Worm (Caenorhabditis elegans) whole organism, L1 larva: ENCODE results near the gene slc-25A10.
A peak's percentile ranks its signal among the peaks of the same experiment; 100 is the strongest.

ENCODE experiments used
- C04F5.9 ChIP-seq: sonication (generic microtip); optimal IDR thresholded peaks from 2 replicates; lab custom pipeline; 2016; ENCODE audit warnings: missing genetic modification characterization, missing compliant biosample characterization
- C16A3.4 ChIP-seq: fragments of 150-350 bp; optimal IDR thresholded peaks from 2 replicates; lab custom pipeline; 2014; ENCODE audit warnings: missing biosample characterization, missing genetic modification characterization
- C34B4.2 ChIP-seq: sonication (generic microtip); optimal IDR thresholded peaks from 2 replicates; lab custom pipeline; 2017; ENCODE audit warnings: mild to moderate bottlenecking, missing genetic modification characterization, missing compliant biosample characterization
- Y116A8C.19 ChIP-seq: sonication (generic microtip); optimal IDR thresholded peaks from 2 replicates; lab custom pipeline; 2016; ENCODE audit warnings: missing compliant biosample characterization, missing genetic modification characterization, borderline replicate concordance
- blmp-1 ChIP-seq: fragments of 150-350 bp; optimal IDR thresholded peaks from 2 replicates; lab custom pipeline; 2014; ENCODE audit warnings: missing biosample characterization, missing genetic modification characterization
- ceh-63 ChIP-seq: fragments of 200-800 bp; sonication (Bioruptor generic); optimal IDR thresholded peaks from 2 replicates; lab custom pipeline; 2018; ENCODE audit warnings: mild to moderate bottlenecking, missing genetic modification characterization, missing compliant biosample characterization
- ceh-88 ChIP-seq: fragments of 200-800 bp; sonication (Bioruptor generic); IDR thresholded peaks from 2 replicates; pipeline ENCODE4 v1.3.6; 2022; ENCODE audit warnings: missing genetic modification characterization, missing compliant biosample characterization
- dsc-1 ChIP-seq: sonication (generic microtip); optimal IDR thresholded peaks from 2 replicates; lab custom pipeline; 2016; ENCODE audit warnings: mild to moderate bottlenecking, missing genetic modification characterization, missing compliant biosample characterization
- efl-1 ChIP-seq, 4 experiments: fragments of 150-350 bp; optimal IDR thresholded peaks in 3 of 4; peaks in 1 of 4; 1 replicate in 1 of 4; 2 replicates in 3 of 4; lab custom pipeline; 2014; ENCODE audit warnings: missing biosample characterization in 2 of 4, missing genetic modification characterization in 2 of 4, missing genetic modification reagents in 2 of 4
- efl-3 ChIP-seq: fragments of 200-800 bp; sonication (Bioruptor generic); optimal IDR thresholded peaks from 2 replicates; lab custom pipeline; 2018; ENCODE audit warnings: mild to moderate bottlenecking, missing genetic modification characterization, missing compliant biosample characterization
- egl-27 ChIP-seq, 2 experiments: fragments of 150-350 bp in 1 of 2; sonication (generic microtip); optimal IDR thresholded peaks; 3 replicates each; lab custom pipeline; 2017 to 2018; ENCODE audit warnings: missing biosample characterization in 2 of 2, missing genetic modification characterization in 2 of 2, missing genetic modification reagents in 2 of 2
- elt-2 ChIP-seq: sonication (generic microtip); optimal IDR thresholded peaks from 2 replicates; lab custom pipeline; 2016; ENCODE audit warnings: missing genetic modification characterization, mild to moderate bottlenecking, inconsistent platforms, missing compliant biosample characterization, missing genetic modification reagents
- elt-3 ChIP-seq, 6 experiments: fragments of 150-350 bp in 1 of 6; sonication (generic microtip); optimal IDR thresholded peaks; 2 replicates each; lab custom pipeline; 2017 to 2018; ENCODE audit warnings: missing biosample characterization in 6 of 6, missing genetic modification characterization in 6 of 6, inconsistent platforms in 1 of 6
- ets-5 ChIP-seq: fragments of 200-800 bp; sonication (Bioruptor generic); IDR thresholded peaks from 2 replicates; pipeline ENCODE4 v1.3.6; 2022; ENCODE audit warnings: missing genetic modification characterization, missing compliant biosample characterization
- fkh-10 ChIP-seq: sonication (generic microtip); optimal IDR thresholded peaks from 2 replicates; lab custom pipeline; 2017; ENCODE audit warnings: missing biosample characterization, missing genetic modification reagents, missing genetic modification characterization
- fkh-4 ChIP-seq: sonication (generic microtip); optimal IDR thresholded peaks from 2 replicates; lab custom pipeline; 2016; ENCODE audit warnings: missing compliant biosample characterization, missing genetic modification characterization, borderline replicate concordance
- fos-1 ChIP-seq: fragments of 150-350 bp; optimal IDR thresholded peaks from 2 replicates; lab custom pipeline; 2014; ENCODE audit warnings: missing biosample characterization, missing genetic modification characterization
- grh-1 ChIP-seq: fragments of 200-800 bp; sonication (Bioruptor generic); IDR thresholded peaks from 2 replicates; pipeline ENCODE4 v1.3.6; 2022; ENCODE audit warnings: missing genetic modification reagents, missing genetic modification characterization, missing compliant biosample characterization
- hlh-4 ChIP-seq: sonication (generic microtip); optimal IDR thresholded peaks from 2 replicates; lab custom pipeline; 2016; ENCODE audit warnings: mild to moderate bottlenecking, missing genetic modification characterization, missing compliant biosample characterization
- irx-1 ChIP-seq: sonication (generic microtip); optimal IDR thresholded peaks from 2 replicates; lab custom pipeline; 2016; ENCODE audit warnings: missing genetic modification characterization, missing compliant biosample characterization
- lin-14 ChIP-seq: fragments of 200-800 bp; sonication (Bioruptor generic); optimal IDR thresholded peaks from 2 replicates; lab custom pipeline; 2018; ENCODE audit warnings: mild to moderate bottlenecking, missing genetic modification characterization, moderate library complexity, missing compliant biosample characterization
- lin-35 ChIP-seq, 2 experiments: fragments of 150-350 bp; optimal IDR thresholded peaks; 2 replicates each; lab custom pipeline; 2014; ENCODE audit warnings: missing biosample characterization in 2 of 2, missing genetic modification characterization in 2 of 2, missing genetic modification reagents in 2 of 2
- lin-39 ChIP-seq: fragments of 150-350 bp; optimal IDR thresholded peaks from 2 replicates; lab custom pipeline; 2014; ENCODE audit warnings: missing biosample characterization, missing genetic modification reagents, missing genetic modification characterization
- lir-3 ChIP-seq: sonication (generic microtip); optimal IDR thresholded peaks from 2 replicates; lab custom pipeline; 2016; ENCODE audit warnings: mild to moderate bottlenecking, missing genetic modification characterization, moderate library complexity, missing compliant biosample characterization; ENCODE audit not compliant: poor library complexity
- mab-9 ChIP-seq: fragments of 200-800 bp; sonication (Bioruptor generic); IDR thresholded peaks from 2 replicates; pipeline ENCODE4 v1.3.6; 2022; ENCODE audit warnings: missing genetic modification reagents, missing genetic modification characterization, missing compliant biosample characterization
- mep-1 ChIP-seq: fragments of 150-350 bp; optimal IDR thresholded peaks from 2 replicates; lab custom pipeline; 2014; ENCODE audit warnings: missing biosample characterization, missing genetic modification characterization
- nhr-11 ChIP-seq: fragments of 150-350 bp; optimal IDR thresholded peaks from 2 replicates; lab custom pipeline; 2014; ENCODE audit warnings: missing biosample characterization, missing genetic modification characterization
- nhr-19 ChIP-seq: fragments of 200-800 bp; sonication (Bioruptor generic); conservative IDR thresholded peaks from 2 replicates; pipeline ENCODE4 v1.3.6; 2022; ENCODE audit warnings: missing genetic modification characterization, missing compliant biosample characterization
- nhr-20 ChIP-seq: sonication (generic microtip); optimal IDR thresholded peaks from 2 replicates; lab custom pipeline; 2016; ENCODE audit warnings: mild to moderate bottlenecking, missing genetic modification characterization, missing compliant biosample characterization
- nhr-28 ChIP-seq: fragments of 150-350 bp; optimal IDR thresholded peaks from 2 replicates; lab custom pipeline; 2014; ENCODE audit warnings: missing biosample characterization, missing genetic modification characterization
- nhr-47 ChIP-seq: sonication (generic microtip); optimal IDR thresholded peaks from 2 replicates; lab custom pipeline; 2016; ENCODE audit warnings: mild to moderate bottlenecking, missing genetic modification characterization, moderate library complexity, missing compliant biosample characterization
- nhr-76 ChIP-seq: sonication (generic microtip); optimal IDR thresholded peaks from 2 replicates; lab custom pipeline; 2017; ENCODE audit warnings: missing biosample characterization, missing genetic modification characterization
- nhr-77 ChIP-seq: fragments of 150-350 bp; optimal IDR thresholded peaks from 2 replicates; lab custom pipeline; 2014; ENCODE audit warnings: missing biosample characterization, missing genetic modification characterization
- nhr-85 ChIP-seq: sonication (generic microtip); peaks from one replicate; lab custom pipeline; 2016; ENCODE audit warnings: missing genetic modification characterization, inconsistent platforms, missing compliant biosample characterization
- nhr-90 ChIP-seq: sonication (generic microtip); optimal IDR thresholded peaks from 2 replicates; lab custom pipeline; 2016; ENCODE audit warnings: mild to moderate bottlenecking, missing genetic modification characterization, missing compliant biosample characterization; ENCODE audit not compliant: poor library complexity
- pag-3 ChIP-seq: sonication (generic microtip); optimal IDR thresholded peaks from 2 replicates; lab custom pipeline; 2017; ENCODE audit warnings: missing genetic modification characterization, mild to moderate bottlenecking, missing compliant biosample characterization, antibody characterized with exemption, borderline replicate concordance; ENCODE audit not compliant: insufficient read depth
- pqm-1 ChIP-seq: sonication (generic microtip); optimal IDR thresholded peaks from 3 replicates; lab custom pipeline; 2017; ENCODE audit warnings: missing biosample characterization, missing genetic modification characterization
- rnt-1 ChIP-seq: sonication (generic microtip); optimal IDR thresholded peaks from 2 replicates; lab custom pipeline; 2016; ENCODE audit warnings: mild to moderate bottlenecking, missing genetic modification characterization, moderate library complexity, missing compliant biosample characterization
- snpc-4 ChIP-seq: fragments of 150-350 bp; optimal IDR thresholded peaks from 2 replicates; lab custom pipeline; 2014; ENCODE audit warnings: missing biosample characterization, missing genetic modification characterization
- snu-23 ChIP-seq: sonication (generic microtip); optimal IDR thresholded peaks from 2 replicates; lab custom pipeline; 2016; ENCODE audit warnings: missing genetic modification characterization, missing compliant biosample characterization
- sox-4 ChIP-seq: sonication (generic microtip); optimal IDR thresholded peaks from 2 replicates; lab custom pipeline; 2016; ENCODE audit warnings: missing genetic modification characterization, missing compliant biosample characterization
- sptf-1 ChIP-seq: fragments of 150-350 bp; optimal IDR thresholded peaks from 2 replicates; lab custom pipeline; 2014; ENCODE audit warnings: missing biosample characterization, missing genetic modification characterization
- sup-37 ChIP-seq: fragments of 200-800 bp; sonication (Bioruptor generic); optimal IDR thresholded peaks from 2 replicates; lab custom pipeline; 2018; ENCODE audit warnings: mild to moderate bottlenecking, missing genetic modification characterization, missing compliant biosample characterization
- tbx-2 ChIP-seq: sonication (generic microtip); optimal IDR thresholded peaks from 2 replicates; lab custom pipeline; 2016; ENCODE audit warnings: missing genetic modification characterization, missing compliant biosample characterization
- tlp-1 ChIP-seq: fragments of 150-350 bp; optimal IDR thresholded peaks from 2 replicates; lab custom pipeline; 2014; ENCODE audit warnings: missing biosample characterization, missing genetic modification characterization
- unc-130 ChIP-seq: fragments of 150-350 bp; optimal IDR thresholded peaks from 2 replicates; lab custom pipeline; 2017; ENCODE audit warnings: missing biosample characterization, missing genetic modification characterization, inconsistent platforms
- unc-86 ChIP-seq: sonication (generic microtip); optimal IDR thresholded peaks from 2 replicates; lab custom pipeline; 2016; ENCODE audit warnings: missing genetic modification characterization, missing compliant biosample characterization
- vab-15 ChIP-seq: sonication (generic microtip); optimal IDR thresholded peaks from 2 replicates; lab custom pipeline; 2017; ENCODE audit warnings: missing genotype, mild to moderate bottlenecking, missing genetic modification characterization, missing compliant biosample characterization
- zip-4 ChIP-seq: fragments of 200-800 bp; sonication (Bioruptor generic); optimal IDR thresholded peaks from 2 replicates; lab custom pipeline; 2018; ENCODE audit warnings: mild to moderate bottlenecking, missing genetic modification characterization, moderate library complexity, missing compliant biosample characterization

slc-25A10 gene

DNA sequence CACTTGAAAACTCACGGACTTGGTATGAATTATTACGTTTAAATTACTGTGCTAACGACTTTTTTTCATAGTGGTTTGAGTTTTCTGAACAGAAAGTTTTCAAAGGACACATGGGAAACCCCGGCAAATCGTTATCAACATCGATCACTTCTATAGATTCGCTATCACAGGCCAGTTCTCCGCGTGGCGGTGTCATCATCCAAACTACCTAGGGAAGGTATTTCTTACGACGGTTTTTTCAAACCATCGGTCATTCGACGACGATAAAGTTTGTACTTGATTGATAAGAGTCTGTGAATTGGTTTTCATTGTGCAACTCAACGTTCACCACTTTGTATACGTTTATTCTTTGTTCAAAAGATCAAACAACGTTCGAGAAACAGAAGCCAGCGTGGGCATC is 19.1 kb upstream of the slc-25A10 start:
- no peak for TF ChIP-seq lir-3 (tag; lab: Kevin White, UChicago)
- no peak for TF ChIP-seq nhr-19
- TF ChIP-seq C16A3.4 (tag; lab: Kevin White, UChicago), result peak; percentile 36
- no peak for TF ChIP-seq ceh-88 (GFP tag; lab: Robert Waterston, UW)
- TF ChIP-seq nhr-11, result no peak
- no peak for TF ChIP-seq fkh-10 (GFP tag; lab: Kevin White, UChicago)
- TF ChIP-seq zip-4 (GFP tag; lab: Kevin White, UChicago), result no peak
- peak in 1 of 2 experiments; percentile 56 for TF ChIP-seq lin-35 (GFP tag; optimal IDR thresholded peaks at IDR 0.05; lab: Kevin White, UChicago)
- no peak for TF ChIP-seq unc-86 (tag; lab: Kevin White, UChicago)
- no peak for TF ChIP-seq egl-27 (tag; optimal IDR thresholded peaks at IDR 0.05; lab: Kevin White, UChicago)
- no peak for TF ChIP-seq efl-1 (optimal IDR thresholded peaks at IDR 0.05; lab: Kevin White, UChicago)
- peak in 1 of 2 experiments; percentile 6 for TF ChIP-seq efl-1 (GFP tag; optimal IDR thresholded peaks at IDR 0.05 in 1 of 2; lab: Kevin White, UChicago)
- TF ChIP-seq ets-5 (GFP tag; lab: Robert Waterston, UW), result no peak
- peak; percentile 6 for TF ChIP-seq nhr-20 (tag; lab: Kevin White, UChicago)
- no peak for TF ChIP-seq hlh-4 (tag; lab: Kevin White, UChicago)
- no peak for TF ChIP-seq efl-3 (GFP tag; lab: Kevin White, UChicago)
- TF ChIP-seq lin-14, result no peak
- TF ChIP-seq tlp-1 (tag; lab: Kevin White, UChicago), result peak; percentile 39
- no peak for TF ChIP-seq mep-1
- peak; percentile 37 for TF ChIP-seq nhr-90 (tag; lab: Kevin White, UChicago)
- no peak for TF ChIP-seq C34B4.2 (tag; lab: Kevin White, UChicago)
- TF ChIP-seq pqm-1 (tag; lab: Kevin White, UChicago), result peak; percentile 24
- peak; percentile 62 for TF ChIP-seq elt-2 (tag; lab: Kevin White, UChicago)
- no peak for TF ChIP-seq nhr-76 (tag; lab: Kevin White, UChicago)
- TF ChIP-seq nhr-77, result no peak
- TF ChIP-seq blmp-1, result peak; percentile 61
- TF ChIP-seq elt-3 (tag; optimal IDR thresholded peaks at IDR 0.05; lab: Kevin White, UChicago), result peak in 5 of 6 experiments; percentile 64 to 94 (median 75)
- TF ChIP-seq pag-3 (tag; lab: Kevin White, UChicago), result no peak
- TF ChIP-seq nhr-28, result no peak
- TF ChIP-seq vab-15 (tag; lab: Kevin White, UChicago), result no peak
- TF ChIP-seq rnt-1 (tag; lab: Kevin White, UChicago), result no peak
- TF ChIP-seq Y116A8C.19, result no peak
- no peak for TF ChIP-seq snu-23
- no peak for TF ChIP-seq lin-39
- no peak for TF ChIP-seq sptf-1 (tag; lab: Kevin White, UChicago)

DNA sequence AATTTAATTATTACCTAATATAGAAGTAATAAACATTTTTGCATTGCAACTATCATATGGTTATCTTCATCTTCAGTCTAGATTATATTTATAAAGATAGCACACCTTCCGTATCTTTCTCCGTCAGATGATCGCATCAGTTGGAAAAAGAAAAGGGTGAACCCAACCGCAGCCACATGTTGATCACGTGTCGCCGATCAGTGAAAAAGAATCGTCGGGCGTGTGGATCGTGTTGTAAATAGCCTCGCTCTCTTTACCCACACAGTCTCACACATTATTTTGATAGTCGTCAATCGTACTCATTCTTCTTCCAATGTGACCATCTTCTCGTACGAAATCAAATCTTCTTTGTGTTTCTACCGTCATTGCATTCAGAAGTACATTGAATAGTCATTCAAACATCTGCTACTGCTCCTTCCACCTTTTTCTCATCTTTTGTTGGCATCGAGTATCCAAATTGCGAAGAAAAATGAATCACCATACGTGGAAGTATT is 18.4 kb upstream of the slc-25A10 start:
- TF ChIP-seq fkh-4 (tag; lab: Kevin White, UChicago) (no peak), fos-1 (peak; percentile 49), dsc-1 (tag; lab: Kevin White, UChicago) (peak; percentile 63), C34B4.2 (tag; lab: Kevin White, UChicago) (no peak), pqm-1 (tag; lab: Kevin White, UChicago) (peak; percentile 40), irx-1 (tag; lab: Kevin White, UChicago) (peak; percentile 91), elt-2 (tag; lab: Kevin White, UChicago) (peak; percentile 97), rnt-1 (tag; lab: Kevin White, UChicago) (peak; percentile 97), sup-37 (GFP tag; lab: Kevin White, UChicago) (peak; percentile 85), nhr-47 (tag; lab: Kevin White, UChicago) (peak; percentile 95), nhr-85 (tag; lab: Kevin White, UChicago) (peak; percentile 100), C04F5.9 (tag; lab: Kevin White, UChicago) (peak; percentile 60), C16A3.4 (tag; lab: Kevin White, UChicago) (peak; percentile 86), tbx-2 (tag; lab: Kevin White, UChicago) (peak; percentile 94), sox-4 (tag; lab: Kevin White, UChicago) (peak; percentile 69), pag-3 (tag; lab: Kevin White, UChicago) (no peak), mab-9 (GFP tag; lab: Robert Waterston, UW) (peak; percentile 60), grh-1 (GFP tag; lab: Robert Waterston, UW) (peak; percentile 85), unc-130 (tag; lab: Kevin White, UChicago) (peak; percentile 93), lir-3 (tag; lab: Kevin White, UChicago) (peak; percentile 86), lin-14 (peak; percentile 99), ceh-63 (GFP tag; lab: Kevin White, UChicago) (no peak), snpc-4 (peak; percentile 42), blmp-1 (peak; percentile 92), vab-15 (tag; lab: Kevin White, UChicago) (no peak), efl-1 (optimal IDR thresholded peaks at IDR 0.05; lab: Kevin White, UChicago) (peak; percentile 63 to 65), efl-1 (GFP tag; optimal IDR thresholded peaks at IDR 0.05 in 1 of 2; lab: Kevin White, UChicago) (peak; percentile 10 to 97)
